Fruit fly (Drosophila melanogaster) whole organism, embryonic: ENCODE measurements around the gene hop.

Experiments
- Antp ChIP-seq: fragments of 200-800 bp; sonication (Bioruptor generic); optimal IDR thresholded peaks from 3 replicates; lab custom pipeline; 2016; ENCODE audit warnings: missing biosample characterization, missing genetic modification characterization
- B-H1 ChIP-seq: fragments of 200-800 bp; sonication (Bioruptor generic); IDR thresholded peaks from 3 replicates; pipeline ENCODE4 v1.3.6; 2022; ENCODE audit warnings: missing biosample characterization, missing genetic modification characterization
- Bdp1 ChIP-seq: fragments of 200-800 bp; sonication (Bioruptor generic); optimal IDR thresholded peaks from 3 replicates; lab custom pipeline; 2016; ENCODE audit warnings: missing biosample characterization, missing genetic modification characterization
- CG10959 ChIP-seq: fragments of 200-800 bp; sonication (Bioruptor generic); IDR thresholded peaks from 2 replicates; pipeline ENCODE4 v1.3.6; 2022; ENCODE audit warnings: missing biosample characterization, missing genetic modification characterization
- CG11247 ChIP-seq: fragments of 200-800 bp; sonication (Bioruptor generic); IDR thresholded peaks from 2 replicates; pipeline ENCODE4 v1.3.6; 2022; ENCODE audit warnings: missing biosample characterization, missing genetic modification characterization
- CG13123 ChIP-seq: fragments of 200-800 bp; sonication (Bioruptor generic); optimal IDR thresholded peaks from 2 replicates; lab custom pipeline; 2016; ENCODE audit warnings: missing biosample characterization, missing genetic modification characterization
- CG1602 ChIP-seq: fragments of 200-800 bp; sonication (Bioruptor generic); optimal IDR thresholded peaks from 3 replicates; lab custom pipeline; 2016; ENCODE audit warnings: missing biosample characterization, missing genetic modification characterization
- CG2199 ChIP-seq: fragments of 200-800 bp; sonication (Bioruptor generic); IDR thresholded peaks from 3 replicates; pipeline ENCODE4 v1.3.6; 2022; ENCODE audit warnings: missing biosample characterization, missing genetic modification characterization
- CG30020 ChIP-seq: fragments of 200-800 bp; optimal IDR thresholded peaks from 2 replicates; lab custom pipeline; 2019; ENCODE audit warnings: missing biosample characterization, mild to moderate bottlenecking, missing genetic modification characterization, moderate library complexity
- CG3065 ChIP-seq: fragments of 200-800 bp; sonication (Bioruptor generic); optimal IDR thresholded peaks from 2 replicates; lab custom pipeline; 2016; ENCODE audit warnings: missing biosample characterization, missing genetic modification characterization
- CG3847 ChIP-seq: fragments of 200-800 bp; sonication (Bioruptor generic); IDR thresholded peaks from 2 replicates; pipeline ENCODE4 v1.3.6; 2022; ENCODE audit warnings: missing biosample characterization, missing genetic modification characterization
- CG4730 ChIP-seq: fragments of 200-800 bp; sonication (Bioruptor generic); IDR thresholded peaks from 2 replicates; pipeline ENCODE4 v1.3.6; 2022; ENCODE audit warnings: missing biosample characterization, missing genetic modification characterization
- CG6765 ChIP-seq: fragments of 200-800 bp; sonication (Bioruptor generic); optimal IDR thresholded peaks from 3 replicates; lab custom pipeline; 2017; ENCODE audit warnings: missing biosample characterization, mild to moderate bottlenecking, missing genetic modification characterization
- CG6854 ChIP-seq: fragments of 200-800 bp; sonication (Bioruptor generic); optimal IDR thresholded peaks from 3 replicates; lab custom pipeline; 2017; ENCODE audit warnings: missing biosample characterization, mild to moderate bottlenecking, missing genetic modification characterization
- CG7556 ChIP-seq: fragments of 200-800 bp; sonication (Bioruptor generic); optimal IDR thresholded peaks from 2 replicates; lab custom pipeline; 2017; ENCODE audit warnings: missing biosample characterization, mild to moderate bottlenecking, missing genetic modification characterization
- CG9215 ChIP-seq: fragments of 200-800 bp; sonication (Bioruptor generic); IDR thresholded peaks from 2 replicates; pipeline ENCODE4 v1.3.6; 2022; ENCODE audit warnings: missing biosample characterization, missing genetic modification characterization
- CHES-1-like ChIP-seq: fragments of 200-800 bp; sonication (Bioruptor generic); optimal IDR thresholded peaks from 2 replicates; lab custom pipeline; 2016; ENCODE audit warnings: missing biosample characterization, missing genetic modification characterization
- Dfd ChIP-seq, 2 experiments: fragments of >200 bp; optimal IDR thresholded peaks; 2 replicates each; lab custom pipeline; 2017; ENCODE audit warnings: missing biosample characterization in 2 of 2, missing genetic modification characterization in 2 of 2
- Dip3 ChIP-seq: fragments of 200-800 bp; sonication (Bioruptor generic); optimal IDR thresholded peaks from 3 replicates; lab custom pipeline; 2016; ENCODE audit warnings: missing biosample characterization, missing genetic modification characterization
- Ets65A ChIP-seq: fragments of 200-800 bp; sonication (Bioruptor generic); peaks from one replicate; lab custom pipeline; 2016; ENCODE audit warnings: missing biosample characterization, missing genetic modification characterization
- HLH4C ChIP-seq: fragments of 200-800 bp; sonication (Bioruptor generic); IDR thresholded peaks from 3 replicates; pipeline ENCODE4 v1.3.6; 2022; ENCODE audit warnings: missing biosample characterization, missing genetic modification characterization; ENCODE audit not compliant: partially characterized antibody
- Jarid2 ChIP-seq: fragments of 200-800 bp; sonication (Bioruptor generic); optimal IDR thresholded peaks from 3 replicates; lab custom pipeline; 2017; ENCODE audit warnings: mild to moderate bottlenecking, missing biosample characterization, missing genetic modification reagents, missing genetic modification characterization
- Max ChIP-seq: fragments of 200-800 bp; sonication (Bioruptor generic); optimal IDR thresholded peaks from 2 replicates; lab custom pipeline; 2016; ENCODE audit warnings: missing biosample characterization, mild to moderate bottlenecking, missing genetic modification characterization
- NFAT ChIP-seq: fragments of 200-800 bp; sonication (Bioruptor generic); IDR thresholded peaks from 2 replicates; pipeline ENCODE4 v1.3.6; 2022; ENCODE audit warnings: missing biosample characterization, missing genetic modification characterization
- Nf-YA ChIP-seq: fragments of 200-800 bp; sonication (Bioruptor generic); IDR thresholded peaks from 2 replicates; pipeline ENCODE4 v1.3.6; 2022; ENCODE audit warnings: missing biosample characterization, missing genetic modification characterization
- Oaz ChIP-seq: fragments of 200-800 bp; sonication (Bioruptor generic); IDR thresholded peaks from 2 replicates; pipeline ENCODE4 v1.3.6; 2022; ENCODE audit warnings: missing biosample characterization, missing genetic modification characterization
- Ptx1 ChIP-seq: fragments of 200-800 bp; sonication (Bioruptor generic); IDR thresholded peaks from 2 replicates; pipeline ENCODE4 v1.3.6; 2022; ENCODE audit warnings: missing biosample characterization, missing genetic modification characterization
- Rx ChIP-seq: fragments of 200-800 bp; sonication (Bioruptor generic); IDR thresholded peaks from 2 replicates; pipeline ENCODE4 v1.3.6; 2022; ENCODE audit warnings: missing biosample characterization, missing genetic modification characterization
- Stat92E ChIP-seq, 3 experiments: fragments of >200 bp in 2 of 3; fragments of 200-800 bp in 1 of 3; sonication (Bioruptor generic) in 1 of 3; optimal IDR thresholded peaks; 2 replicates each; lab custom pipeline; 2017 to 2019; ENCODE audit warnings: missing biosample characterization in 3 of 3, missing genetic modification characterization in 3 of 3, mild to moderate bottlenecking in 1 of 3, moderate library complexity in 1 of 3
- ab ChIP-seq: fragments of 200-800 bp; sonication (Bioruptor generic); optimal IDR thresholded peaks from 2 replicates; lab custom pipeline; 2016; ENCODE audit warnings: missing biosample characterization, missing genetic modification characterization
- crc ChIP-seq: fragments of 200-800 bp; sonication (Bioruptor generic); optimal IDR thresholded peaks from 2 replicates; lab custom pipeline; 2016; ENCODE audit warnings: missing biosample characterization, missing genetic modification characterization
- croc ChIP-seq: fragments of 200-800 bp; sonication (Bioruptor generic); conservative IDR thresholded peaks from 3 replicates; pipeline ENCODE4 v1.3.6; 2022; ENCODE audit warnings: missing biosample characterization, missing genetic modification characterization
- cwo ChIP-seq: fragments of 200-800 bp; sonication (Bioruptor generic); optimal IDR thresholded peaks from 3 replicates; lab custom pipeline; 2017; ENCODE audit warnings: missing biosample characterization, missing genetic modification characterization, mild to moderate bottlenecking, moderate library complexity, missing genetic modification reagents
- dm ChIP-seq: fragments of 200-800 bp; sonication (Bioruptor generic); optimal IDR thresholded peaks from 3 replicates; lab custom pipeline; 2016; ENCODE audit warnings: missing biosample characterization, missing genetic modification characterization
- fd96Cb ChIP-seq: fragments of 200-800 bp; sonication (Bioruptor generic); optimal IDR thresholded peaks from 2 replicates; lab custom pipeline; 2018; ENCODE audit warnings: missing biosample characterization, mild to moderate bottlenecking, missing genetic modification characterization, moderate library complexity
- grn ChIP-seq: fragments of 200-800 bp; sonication (Bioruptor generic); optimal IDR thresholded peaks from 3 replicates; lab custom pipeline; 2017; ENCODE audit warnings: missing biosample characterization, missing genetic modification characterization
- hkb ChIP-seq, 2 experiments: fragments of 200-800 bp in 1 of 2; fragments of >200 bp in 1 of 2; sonication (Bioruptor generic) in 1 of 2; IDR thresholded peaks in 1 of 2; optimal IDR thresholded peaks in 1 of 2; 2 replicates each; pipeline versions ENCODE4 v1.3.6 to Lab custom; 2017 to 2022; ENCODE audit warnings: missing biosample characterization in 1 of 2, missing genetic modification characterization in 1 of 2
- ind ChIP-seq: fragments of 200-800 bp; sonication (Bioruptor generic); optimal IDR thresholded peaks from 3 replicates; lab custom pipeline; 2016; ENCODE audit warnings: missing biosample characterization, missing genetic modification characterization
- kay ChIP-seq: fragments of 200-800 bp; sonication (Bioruptor generic); optimal IDR thresholded peaks from 2 replicates; lab custom pipeline; 2016; ENCODE audit warnings: missing biosample characterization, missing genetic modification characterization
- lbe ChIP-seq: fragments of 200-800 bp; sonication (Bioruptor generic); optimal IDR thresholded peaks from 2 replicates; lab custom pipeline; 2016; ENCODE audit warnings: missing biosample characterization, mild to moderate bottlenecking, missing genetic modification characterization
- pho ChIP-seq: fragments of 200-800 bp; sonication (Bioruptor generic); optimal IDR thresholded peaks from 2 replicates; lab custom pipeline; 2016; ENCODE audit warnings: missing biosample characterization, missing genetic modification characterization
- pnt ChIP-seq: fragments of 200-800 bp; sonication (Bioruptor generic); optimal IDR thresholded peaks from 3 replicates; lab custom pipeline; 2016; ENCODE audit warnings: missing biosample characterization, missing genetic modification characterization
- unc-4 ChIP-seq: fragments of 200-800 bp; sonication (Bioruptor generic); IDR thresholded peaks from 2 replicates; pipeline ENCODE4 v1.3.6; 2022; ENCODE audit warnings: missing biosample characterization, missing genetic modification characterization; ENCODE audit not compliant: partially characterized antibody
- wek ChIP-seq: fragments of 200-800 bp; sonication (Bioruptor generic); optimal IDR thresholded peaks from 3 replicates; lab custom pipeline; 2018; ENCODE audit warnings: missing biosample characterization, mild to moderate bottlenecking, missing genetic modification characterization, moderate library complexity

Gene hop

DNA sequence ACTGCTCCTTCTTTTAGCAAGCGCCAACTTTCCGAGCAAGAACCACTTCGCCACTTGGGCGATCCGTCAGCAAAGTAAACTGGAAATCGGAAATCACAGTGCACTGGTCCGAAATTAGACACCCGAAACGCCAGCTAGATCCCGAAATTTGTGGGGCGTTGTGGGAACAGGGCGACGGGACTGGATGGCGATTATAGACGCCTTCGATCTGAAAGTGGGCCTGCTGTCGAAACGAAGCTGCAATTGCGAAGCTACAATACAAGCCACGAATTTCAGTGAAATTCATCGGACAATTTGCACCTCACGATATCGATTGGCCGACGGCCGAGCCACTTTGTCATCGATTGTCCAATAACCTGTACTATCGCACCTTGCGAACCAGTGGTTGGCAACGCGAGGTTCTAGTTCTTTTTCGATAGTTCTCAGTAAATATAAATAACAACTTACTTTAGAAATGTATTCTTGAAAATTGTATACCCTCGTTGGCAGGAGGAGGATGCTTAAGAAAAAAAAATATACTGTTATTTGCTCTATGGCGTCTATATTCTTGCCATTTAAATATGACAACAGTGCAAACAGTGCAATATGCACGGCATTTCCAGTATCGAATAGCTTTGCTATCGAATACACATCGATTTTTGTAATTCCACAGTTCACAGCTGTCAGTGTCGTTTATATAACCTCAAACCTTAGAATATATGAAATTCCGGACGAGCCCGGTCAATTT, at the start of gene hop, which contains the start of gene Tim8 (continued):
- no peak for TF ChIP-seq CG6765 (GFP tag; lab: Kevin White, UChicago)
- peak; percentile 97 for TF ChIP-seq HLH4C (GFP tag; lab: Robert Waterston, UW)
- TF ChIP-seq CG1602 (GFP tag; lab: Kevin White, UChicago) = no peak
- no peak for TF ChIP-seq CG6854
- TF ChIP-seq grn (GFP tag; lab: Kevin White, UChicago) = no peak
- no peak for TF ChIP-seq fd96Cb (tag; lab: Kevin White, UChicago)
- no peak for TF ChIP-seq lbe (GFP tag; lab: Kevin White, UChicago)
- no peak for TF ChIP-seq crc
- TF ChIP-seq unc-4 (GFP tag; lab: Robert Waterston, UW) = peak; percentile 85
- TF ChIP-seq CG9215 = no peak
- TF ChIP-seq Stat92E (GFP tag; optimal IDR thresholded peaks at IDR 0.05; lab: Kevin White, UChicago) = no peak
- no peak for TF ChIP-seq CG10959 (GFP tag; lab: Robert Waterston, UW)
- no peak for TF ChIP-seq CHES-1-like (GFP tag; lab: Kevin White, UChicago)
- TF ChIP-seq Bdp1 (GFP tag; lab: Kevin White, UChicago) = no peak
- TF ChIP-seq Max (GFP tag; lab: Kevin White, UChicago) = no peak
- TF ChIP-seq Oaz (GFP tag; lab: Robert Waterston, UW) = no peak
- TF ChIP-seq Ets65A (GFP tag; lab: Kevin White, UChicago) = peak; percentile 59
- peak; percentile 46 for TF ChIP-seq CG30020 (tag; lab: Kevin White, UChicago)
- TF ChIP-seq dm (GFP tag; lab: Kevin White, UChicago) = peak; percentile 46
- no peak for TF ChIP-seq croc
- TF ChIP-seq CG4730 (GFP tag; lab: Robert Waterston, UW) = no peak
- no peak for TF ChIP-seq Nf-YA (GFP tag; lab: Robert Waterston, UW)
- no peak for TF ChIP-seq kay
- TF ChIP-seq ind = no peak
- no peak for TF ChIP-seq ab (GFP tag; lab: Kevin White, UChicago)
- TF ChIP-seq CG3847 = no peak
- TF ChIP-seq Antp = no peak
- no peak for TF ChIP-seq Dfd (GFP tag; optimal IDR thresholded peaks at IDR 0.05; lab: Kevin White, UChicago)
- TF ChIP-seq CG7556 = no peak
- no peak for TF ChIP-seq Ptx1
- TF ChIP-seq wek (GFP tag; lab: Kevin White, UChicago) = no peak
- TF ChIP-seq Jarid2 (GFP tag; lab: Kevin White, UChicago) = no peak
- no peak for TF ChIP-seq NFAT (GFP tag; lab: Robert Waterston, UW)
- TF ChIP-seq CG3065 (GFP tag; lab: Kevin White, UChicago) = no peak

dm6 chrX:11417322-11417721, 49.4 kb upstream of the hop start, which contains the start of the genes Gr10a and Or10a:
Gr10a (minus strand) TSS chrX:11417422.
Or10a (minus strand) TSS chrX:11417422.
- TF ChIP-seq B-H1 (GFP tag; lab: Robert Waterston, UW) (no peak), CG2199 (GFP tag; lab: Robert Waterston, UW) (no peak), pnt (GFP tag; lab: Kevin White, UChicago) (no peak), pho (GFP tag; lab: Kevin White, UChicago) (no peak), CG13123 (GFP tag; lab: Kevin White, UChicago) (no peak), hkb (optimal IDR thresholded peaks at IDR 0.05; lab: Kevin White, UChicago) (no peak), hkb (GFP tag; IDR thresholded peaks at IDR 0.05; lab: Robert Waterston, UW) (no peak), Dip3 (GFP tag; lab: Kevin White, UChicago) (no peak), Rx (GFP tag; lab: Robert Waterston, UW) (no peak), cwo (no peak), CG11247 (no peak)
